Fruit fly (Drosophila melanogaster) whole organism, embryonic: ENCODE measurements around the gene CG32026.

Source experiments
- Aef1 ChIP-seq: fragments of 200-800 bp; sonication (Bioruptor generic); IDR thresholded peaks from 3 replicates; pipeline ENCODE4 v1.3.6; 2022; ENCODE audit warnings: missing biosample characterization, missing genetic modification characterization
- Antp ChIP-seq: fragments of 200-800 bp; sonication (Bioruptor generic); optimal IDR thresholded peaks from 3 replicates; lab custom pipeline; 2016; ENCODE audit warnings: missing biosample characterization, missing genetic modification characterization
- Asciz ChIP-seq: fragments of 200-800 bp; sonication (Bioruptor generic); optimal IDR thresholded peaks from 2 replicates; lab custom pipeline; 2017; ENCODE audit warnings: missing biosample characterization, mild to moderate bottlenecking, missing genetic modification characterization, missing genetic modification reagents
- Atf-2 ChIP-seq: fragments of 200-800 bp; sonication (Bioruptor generic); optimal IDR thresholded peaks from 2 replicates; lab custom pipeline; 2016; ENCODE audit warnings: missing biosample characterization, missing genetic modification characterization
- CG10366 ChIP-seq: fragments of 200-800 bp; sonication (Bioruptor generic); IDR thresholded peaks from 2 replicates; pipeline ENCODE4 v1.3.6; 2022; ENCODE audit warnings: missing biosample characterization, missing genetic modification characterization
- CG11247 ChIP-seq: fragments of 200-800 bp; sonication (Bioruptor generic); IDR thresholded peaks from 2 replicates; pipeline ENCODE4 v1.3.6; 2022; ENCODE audit warnings: missing biosample characterization, missing genetic modification characterization
- CG11504 ChIP-seq: fragments of 200-800 bp; sonication (Bioruptor generic); optimal IDR thresholded peaks from 3 replicates; lab custom pipeline; 2019; ENCODE audit warnings: missing biosample characterization, mild to moderate bottlenecking, missing genetic modification characterization, moderate library complexity
- CG12071 ChIP-seq: fragments of 200-800 bp; sonication (Bioruptor generic); optimal IDR thresholded peaks from 3 replicates; lab custom pipeline; 2018; ENCODE audit warnings: missing biosample characterization, mild to moderate bottlenecking, missing genetic modification characterization
- CG14441 ChIP-seq: fragments of 200-800 bp; sonication (Bioruptor generic); IDR thresholded peaks from 2 replicates; pipeline ENCODE4 v1.3.6; 2022; ENCODE audit warnings: missing biosample characterization, missing genetic modification characterization
- CG14667 ChIP-seq: fragments of 200-800 bp; sonication (Bioruptor generic); IDR thresholded peaks from 2 replicates; pipeline ENCODE4 v1.3.6; 2022; ENCODE audit warnings: missing biosample characterization, missing genetic modification characterization
- CG1529 ChIP-seq: fragments of 200-800 bp; sonication (Bioruptor generic); optimal IDR thresholded peaks from 3 replicates; lab custom pipeline; 2018; ENCODE audit warnings: missing biosample characterization, missing genetic modification characterization
- CG15514 ChIP-seq: fragments of 200-800 bp; sonication (Bioruptor generic); optimal IDR thresholded peaks from 3 replicates; lab custom pipeline; 2017; ENCODE audit warnings: missing biosample characterization, missing genetic modification characterization, mild to moderate bottlenecking, moderate library complexity, missing genetic modification reagents
- CG1603 ChIP-seq: fragments of 200-800 bp; sonication (Bioruptor generic); optimal IDR thresholded peaks from 2 replicates; lab custom pipeline; 2019; ENCODE audit warnings: missing biosample characterization, mild to moderate bottlenecking, missing genetic modification characterization, moderate library complexity
- CG17359 ChIP-seq: fragments of 200-800 bp; sonication (Bioruptor generic); optimal IDR thresholded peaks from 3 replicates; lab custom pipeline; 2018; ENCODE audit warnings: missing biosample characterization, mild to moderate bottlenecking, missing genetic modification characterization, moderate library complexity
- CG2678 ChIP-seq: fragments of 200-800 bp; sonication (Bioruptor generic); optimal IDR thresholded peaks from 3 replicates; lab custom pipeline; 2019; ENCODE audit warnings: missing biosample characterization, mild to moderate bottlenecking, missing genetic modification characterization, moderate library complexity
- CG31441 ChIP-seq: fragments of 200-800 bp; sonication (Bioruptor generic); IDR thresholded peaks from 2 replicates; pipeline ENCODE4 v1.3.6; 2022; ENCODE audit warnings: missing biosample characterization, missing genetic modification characterization
- CG32532 ChIP-seq: fragments of 200-800 bp; sonication (Bioruptor generic); IDR thresholded peaks from 2 replicates; pipeline ENCODE4 v1.3.6; 2022; ENCODE audit warnings: missing biosample characterization, missing genetic modification characterization
- CG32772 ChIP-seq: fragments of 200-800 bp; sonication (Bioruptor generic); IDR thresholded peaks from 2 replicates; pipeline ENCODE4 v1.3.6; 2022; ENCODE audit warnings: missing biosample characterization, missing genetic modification characterization
- CG43689 ChIP-seq: fragments of 200-800 bp; sonication (Bioruptor generic); IDR thresholded peaks from 2 replicates; pipeline ENCODE4 v1.3.6; 2022; ENCODE audit warnings: missing biosample characterization, missing genetic modification characterization
- CG8290 ChIP-seq, 3 experiments: fragments of 200-800 bp; sonication (Bioruptor generic); optimal IDR thresholded peaks; 2 replicates each; lab custom pipeline; 2016 to 2019; ENCODE audit warnings: missing biosample characterization in 3 of 3, missing genetic modification characterization in 3 of 3, mild to moderate bottlenecking in 2 of 3, moderate library complexity in 1 of 3
- CG9609 ChIP-seq: fragments of 200-800 bp; sonication (Bioruptor generic); optimal IDR thresholded peaks from 3 replicates; lab custom pipeline; 2016; ENCODE audit warnings: missing biosample characterization, missing genetic modification characterization
- CkIIα-i1 ChIP-seq: fragments of 200-800 bp; sonication (Bioruptor generic); IDR thresholded peaks from 2 replicates; pipeline ENCODE4 v1.3.6; 2022; ENCODE audit warnings: missing biosample characterization, missing genetic modification characterization
- Dll ChIP-seq: fragments of 200-800 bp; sonication (Bioruptor generic); IDR thresholded peaks from 4 replicates; pipeline ENCODE4 v1.3.6; 2022; ENCODE audit warnings: missing biosample characterization, missing genetic modification characterization; ENCODE audit not compliant: partially characterized antibody
- Ets65A ChIP-seq: fragments of 200-800 bp; sonication (Bioruptor generic); peaks from one replicate; lab custom pipeline; 2016; ENCODE audit warnings: missing biosample characterization, missing genetic modification characterization
- Ets97D ChIP-seq: fragments of 200-800 bp; sonication (Bioruptor generic); optimal IDR thresholded peaks from 3 replicates; lab custom pipeline; 2016; ENCODE audit warnings: missing biosample characterization, missing genetic modification characterization
- Gug ChIP-seq: fragments of 200-800 bp; sonication (Bioruptor generic); IDR thresholded peaks from 4 replicates; pipeline ENCODE4 v1.3.6; 2022; ENCODE audit warnings: missing biosample characterization, missing genetic modification characterization
- H2.0 ChIP-seq: fragments of 200-800 bp; sonication (Bioruptor generic); IDR thresholded peaks from 2 replicates; pipeline ENCODE4 v1.3.6; 2022; ENCODE audit warnings: missing biosample characterization, missing genetic modification characterization
- Hr51 ChIP-seq, 2 experiments: fragments of 200-800 bp; sonication (Bioruptor generic); optimal IDR thresholded peaks; 2 replicates in 1 of 2; 3 replicates in 1 of 2; lab custom pipeline; 2016 to 2018; ENCODE audit warnings: missing biosample characterization in 2 of 2, missing genetic modification characterization in 2 of 2, mild to moderate bottlenecking in 1 of 2, moderate library complexity in 1 of 2
- Med ChIP-seq: fragments of 200-800 bp; sonication (Bioruptor generic); peaks from one replicate; lab custom pipeline; 2016; ENCODE audit warnings: missing biosample characterization, missing genetic modification characterization, mild to moderate bottlenecking, inconsistent platforms, moderate library complexity
- Meics ChIP-seq: fragments of 200-800 bp; sonication (Bioruptor generic); optimal IDR thresholded peaks from 2 replicates; lab custom pipeline; 2017; ENCODE audit warnings: missing biosample characterization, mild to moderate bottlenecking, missing genetic modification characterization
- Rfx ChIP-seq: fragments of 200-800 bp; sonication (Bioruptor generic); IDR thresholded peaks from 2 replicates; pipeline ENCODE4 v1.3.6; 2022; ENCODE audit warnings: missing biosample characterization, missing genetic modification characterization
- Rx ChIP-seq: fragments of 200-800 bp; sonication (Bioruptor generic); IDR thresholded peaks from 2 replicates; pipeline ENCODE4 v1.3.6; 2022; ENCODE audit warnings: missing biosample characterization, missing genetic modification characterization
- Sox102F ChIP-seq: fragments of 200-800 bp; sonication (Bioruptor generic); optimal IDR thresholded peaks from 2 replicates; lab custom pipeline; 2018; ENCODE audit warnings: missing biosample characterization, mild to moderate bottlenecking, missing genetic modification characterization, moderate library complexity
- cwo ChIP-seq: fragments of 200-800 bp; sonication (Bioruptor generic); optimal IDR thresholded peaks from 3 replicates; lab custom pipeline; 2017; ENCODE audit warnings: missing biosample characterization, missing genetic modification characterization, mild to moderate bottlenecking, moderate library complexity, missing genetic modification reagents
- dati ChIP-seq: fragments of 200-800 bp; sonication (Bioruptor generic); IDR thresholded peaks from 2 replicates; pipeline ENCODE4 v1.3.6; 2022; ENCODE audit warnings: missing biosample characterization, missing genetic modification characterization
- dmrt99B ChIP-seq: fragments of 200-800 bp; sonication (Bioruptor generic); optimal IDR thresholded peaks from 2 replicates; lab custom pipeline; 2018; ENCODE audit warnings: missing biosample characterization, mild to moderate bottlenecking, missing genetic modification characterization, moderate library complexity
- ems ChIP-seq: fragments of 200-800 bp; sonication (Bioruptor generic); optimal IDR thresholded peaks from 3 replicates; lab custom pipeline; 2016; ENCODE audit warnings: missing biosample characterization, missing genetic modification characterization
- esg ChIP-seq: fragments of 200-800 bp; sonication (Bioruptor generic); conservative IDR thresholded peaks from 2 replicates; pipeline ENCODE4 v1.3.6; 2022; ENCODE audit warnings: missing biosample characterization, missing genetic modification characterization
- lmd ChIP-seq: fragments of 200-800 bp; sonication (Bioruptor generic); IDR thresholded peaks from 2 replicates; pipeline ENCODE4 v1.3.6; 2022; ENCODE audit warnings: missing biosample characterization, missing genetic modification characterization
- org-1 ChIP-seq: fragments of 200-800 bp; sonication (Bioruptor generic); optimal IDR thresholded peaks from 2 replicates; lab custom pipeline; 2017; ENCODE audit warnings: missing biosample characterization, missing genetic modification characterization
- ranshi ChIP-seq: fragments of 200-800 bp; sonication (Bioruptor generic); IDR thresholded peaks from 2 replicates; pipeline ENCODE4 v1.3.6; 2022; ENCODE audit warnings: missing biosample characterization, missing genetic modification characterization
- slbo ChIP-seq: fragments of 200-800 bp; sonication (Bioruptor generic); IDR thresholded peaks from 2 replicates; pipeline ENCODE4 v1.3.6; 2022; ENCODE audit warnings: missing biosample characterization, missing genetic modification characterization
- sob ChIP-seq: fragments of 200-800 bp; sonication (Bioruptor generic); IDR thresholded peaks from 2 replicates; pipeline ENCODE4 v1.3.6; 2022; ENCODE audit warnings: missing biosample characterization, missing genetic modification characterization
- ttk ChIP-seq: fragments of 200-800 bp; sonication (Bioruptor generic); IDR thresholded peaks from 2 replicates; pipeline ENCODE4 v2.1.2; 2022; ENCODE audit warnings: missing biosample characterization, missing genetic modification characterization
- twi ChIP-seq: fragments of 200-800 bp; optimal IDR thresholded peaks from 2 replicates; lab custom pipeline; 2019; ENCODE audit warnings: missing biosample characterization, mild to moderate bottlenecking, missing genetic modification characterization, moderate library complexity
- tx ChIP-seq: fragments of 200-800 bp; sonication (Bioruptor generic); optimal IDR thresholded peaks from 2 replicates; lab custom pipeline; 2016; ENCODE audit warnings: missing biosample characterization, missing genetic modification characterization
- unpg ChIP-seq: fragments of 200-800 bp; sonication (Bioruptor generic); optimal IDR thresholded peaks from 3 replicates; lab custom pipeline; 2018; ENCODE audit warnings: missing biosample characterization, mild to moderate bottlenecking, missing genetic modification characterization, moderate library complexity
- vvl ChIP-seq: fragments of 200-800 bp; sonication (Bioruptor generic); IDR thresholded peaks from 2 replicates; pipeline ENCODE4 v1.3.6; 2022; ENCODE audit warnings: missing biosample characterization, missing genetic modification characterization
- zfh1 ChIP-seq: fragments of 200-800 bp; sonication (Bioruptor generic); IDR thresholded peaks from 3 replicates; pipeline ENCODE4 v1.3.6; 2022; ENCODE audit warnings: missing biosample characterization, missing genetic modification characterization

CG32026 gene

dm6 chr3L:8853382-8853781 is 17.1 kb downstream of the CG32026 start:
- TF ChIP-seq CG1529 (GFP tag; lab: Kevin White, UChicago) (no peak), cwo (GFP tag; lab: Kevin White, UChicago) (peak; percentile 2), org-1 (GFP tag; lab: Kevin White, UChicago) (no peak), zfh1 (GFP tag; lab: Robert Waterston, UW) (peak; percentile 20; the same call in 1 of the 3 replicates), CG9609 (GFP tag; lab: Kevin White, UChicago) (peak; percentile 12), CG14667 (GFP tag; lab: Robert Waterston, UW) (0 out of 2 replicates have a peak, but pooled peaks have one; percentile 6), Dll (no peak), Aef1 (GFP tag; lab: Robert Waterston, UW) (0 out of 3 replicates have a peak, but pooled peaks have one; percentile 9), CG11247 (peak; percentile 29; the same call in 1 of the 2 replicates), CG14441 (GFP tag; lab: Robert Waterston, UW) (no peak; the same call in 1 of the 2 replicates), Gug (peak; percentile 13; the same call in 1 of the 4 replicates), H2.0 (no peak), ttk (peak; percentile 9; the same call in 1 of the 2 replicates), tx (GFP tag; lab: Kevin White, UChicago) (no peak), CG32772 (GFP tag; lab: Robert Waterston, UW) (peak; percentile 50), sob (GFP tag; lab: Robert Waterston, UW) (peak; percentile 16; the same call in 1 of the 2 replicates), CG43689 (GFP tag; lab: Robert Waterston, UW) (0 out of 2 replicates have a peak, but pooled peaks have one; percentile 6), esg (GFP tag; lab: Robert Waterston, UW) (no peak), CG31441 (GFP tag; lab: Robert Waterston, UW) (0 out of 2 replicates have a peak, but pooled peaks have one; percentile 13), Sox102F (GFP tag; lab: Kevin White, UChicago) (peak; percentile 5), Ets65A (GFP tag; lab: Kevin White, UChicago) (no peak), CG12071 (GFP tag; lab: Kevin White, UChicago) (peak; percentile 2), Hr51 (GFP tag; optimal IDR thresholded peaks at IDR 0.05; lab: Kevin White, UChicago) (no peak), CG2678 (tag; lab: Kevin White, UChicago) (peak; percentile 4), Atf-2 (GFP tag; lab: Kevin White, UChicago) (no peak), dati (GFP tag; lab: Robert Waterston, UW) (no peak), CG11504 (tag; lab: Kevin White, UChicago) (peak; percentile 15), Rx (GFP tag; lab: Robert Waterston, UW) (peak; percentile 11; the same call in 1 of the 2 replicates), Med (peak; percentile 73), slbo (GFP tag; lab: Robert Waterston, UW) (peak; percentile 22; the same call in 1 of the 2 replicates), unpg (GFP tag; lab: Kevin White, UChicago) (no peak), CG17359 (tag; lab: Kevin White, UChicago) (peak; percentile 34), CkIIα-i1 (GFP tag; lab: Robert Waterston, UW) (no peak), Rfx (GFP tag; lab: Robert Waterston, UW) (peak; percentile 42; the same call in 1 of the 2 replicates), vvl (no peak), CG10366 (GFP tag; lab: Robert Waterston, UW) (no peak), CG8290 (GFP tag; optimal IDR thresholded peaks at IDR 0.05; lab: Kevin White, UChicago) (no peak), CG8290 (tag; optimal IDR thresholded peaks at IDR 0.05; lab: Kevin White, UChicago) (peak in 1 of 2 experiments; percentile 25), Meics (peak; percentile 27), lmd (GFP tag; lab: Robert Waterston, UW) (peak; percentile 34), CG15514 (GFP tag; lab: Kevin White, UChicago) (no peak), dmrt99B (peak; percentile 16), ranshi (peak; percentile 25; the same call in 1 of the 2 replicates), twi (tag; lab: Kevin White, UChicago) (no peak), Asciz (GFP tag; lab: Kevin White, UChicago) (no peak), CG32532 (GFP tag; lab: Robert Waterston, UW) (0 out of 2 replicates have a peak, but pooled peaks have one; percentile 5), Ets97D (GFP tag; lab: Kevin White, UChicago) (peak; percentile 24), CG1603 (peak; percentile 36), Antp (GFP tag; lab: Kevin White, UChicago) (peak; percentile 6), ems (GFP tag; lab: Kevin White, UChicago) (no peak)
